Worm (Caenorhabditis elegans) whole organism, L4 larva: Measurements from ENCODE around the gene M03B6.1.
"Not testable (repeated sequence)": the region's sequence is repeated elsewhere in the genome, so short reads cannot be mapped to it uniquely, and the experiment has no call there.

Experiments used
- lin-38 ChIP-seq: fragments of 200-800 bp; sonication (Bioruptor generic); IDR thresholded peaks from 2 replicates; pipeline ENCODE4 v1.3.6; 2022; ENCODE audit warnings: missing genetic modification reagents, missing genetic modification characterization, missing compliant biosample characterization
- lir-3 ChIP-seq: sonication (generic microtip); optimal IDR thresholded peaks from 2 replicates; lab custom pipeline; 2016; ENCODE audit warnings: mild to moderate bottlenecking, missing genetic modification characterization, missing compliant biosample characterization
- nhr-237 ChIP-seq: sonication (generic microtip); optimal IDR thresholded peaks from 2 replicates; lab custom pipeline; 2017; ENCODE audit warnings: missing biosample characterization, missing genetic modification characterization
- snpc-4 ChIP-seq: fragments of 150-350 bp; optimal IDR thresholded peaks from 2 replicates; lab custom pipeline; 2014; ENCODE audit warnings: missing biosample characterization, missing genetic modification characterization
- unc-39 ChIP-seq: sonication (generic microtip); optimal IDR thresholded peaks from 2 replicates; lab custom pipeline; 2017; ENCODE audit warnings: missing biosample characterization, missing genetic modification characterization

ce11 chrX:13795329-13795728 lies 46.1 kb upstream of the M03B6.1 start:
- TF ChIP-seq nhr-237 (tag; lab: Kevin White, UChicago); lin-38 (GFP tag; lab: Robert Waterston, UW); snpc-4 (tag; lab: Kevin White, UChicago); unc-39; lir-3 (tag; lab: Kevin White, UChicago): not testable (repeated sequence)
